Fruit fly (Drosophila melanogaster) S2 (cell line): ENCODE measurements around the gene ntc.

Experiments used
- CG8478 ChIP-seq: fragments of >200 bp; optimal IDR thresholded peaks from 2 replicates; lab custom pipeline; 2018
- CTCF ChIP-seq, 2 experiments: fragments of >200 bp; optimal IDR thresholded peaks; 2 replicates each; lab custom pipeline; 2018

DNA sequence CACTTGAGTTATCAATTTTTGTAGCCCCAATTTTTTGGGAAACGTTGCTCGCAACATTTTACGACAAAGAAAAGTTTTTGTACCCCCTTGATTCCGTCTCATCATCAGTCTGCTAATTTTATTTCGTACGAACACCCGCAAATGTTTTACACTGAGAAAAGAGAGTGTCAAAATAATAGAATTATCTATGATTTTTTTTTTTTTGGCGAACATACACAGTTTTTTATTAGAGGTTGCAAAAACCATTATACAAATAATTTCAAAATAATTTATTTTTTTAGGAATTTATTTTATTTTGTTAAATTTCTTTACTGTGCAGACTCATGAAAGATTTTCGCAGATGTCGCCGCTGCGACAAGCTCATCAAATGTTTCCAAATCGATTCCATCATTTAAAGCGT lies 7.8 kb downstream of the ntc start:
- TF ChIP-seq CG8478 (lab: Kevin White, UChicago) (no peak), CTCF (optimal IDR thresholded peaks at IDR 0.05; lab: Kevin White, UChicago) (no peak)
